Fruit fly (Drosophila melanogaster) whole organism, embryonic: Measurements from ENCODE around the gene SkpC.

Source experiments
- ATbp ChIP-seq: fragments of 200-800 bp; sonication (Bioruptor generic); optimal IDR thresholded peaks from 2 replicates; lab custom pipeline; 2017; ENCODE audit warnings: missing biosample characterization, mild to moderate bottlenecking, missing genetic modification characterization, missing genetic modification reagents
- Asciz ChIP-seq: fragments of 200-800 bp; sonication (Bioruptor generic); optimal IDR thresholded peaks from 2 replicates; lab custom pipeline; 2017; ENCODE audit warnings: missing biosample characterization, mild to moderate bottlenecking, missing genetic modification characterization, missing genetic modification reagents
- Bgb ChIP-seq: fragments of 200-800 bp; sonication (Bioruptor generic); IDR thresholded peaks from 2 replicates; pipeline ENCODE4 v1.3.6; 2022; ENCODE audit warnings: missing biosample characterization, missing genetic modification characterization; ENCODE audit not compliant: partially characterized antibody
- CG11695 ChIP-seq: fragments of 200-800 bp; sonication (Bioruptor generic); IDR thresholded peaks from 3 replicates; pipeline ENCODE4 v1.3.6; 2022; ENCODE audit warnings: missing biosample characterization, missing genetic modification characterization
- CG12659 ChIP-seq: fragments of 200-800 bp; sonication (Bioruptor generic); optimal IDR thresholded peaks from 3 replicates; lab custom pipeline; 2017; ENCODE audit warnings: mild to moderate bottlenecking, missing biosample characterization, missing genetic modification reagents, missing genetic modification characterization
- CG18476 ChIP-seq: fragments of 200-800 bp; sonication (Bioruptor generic); optimal IDR thresholded peaks from 2 replicates; lab custom pipeline; 2016; ENCODE audit warnings: missing biosample characterization, mild to moderate bottlenecking, missing genetic modification characterization
- CG2678 ChIP-seq: fragments of 200-800 bp; sonication (Bioruptor generic); optimal IDR thresholded peaks from 3 replicates; lab custom pipeline; 2019; ENCODE audit warnings: missing biosample characterization, mild to moderate bottlenecking, missing genetic modification characterization, moderate library complexity
- CG32532 ChIP-seq: fragments of 200-800 bp; sonication (Bioruptor generic); IDR thresholded peaks from 2 replicates; pipeline ENCODE4 v1.3.6; 2022; ENCODE audit warnings: missing biosample characterization, missing genetic modification characterization
- CG3726 ChIP-seq: fragments of 200-800 bp; sonication (Bioruptor generic); IDR thresholded peaks from 3 replicates; pipeline ENCODE4, ENCODE4 v1.3.6; 2022; ENCODE audit warnings: missing biosample characterization, missing genetic modification characterization
- CG3995 ChIP-seq: fragments of 200-800 bp; sonication (Bioruptor generic); optimal IDR thresholded peaks from 3 replicates; lab custom pipeline; 2016; ENCODE audit warnings: missing biosample characterization, missing genetic modification characterization
- CG43689 ChIP-seq: fragments of 200-800 bp; sonication (Bioruptor generic); IDR thresholded peaks from 2 replicates; pipeline ENCODE4 v1.3.6; 2022; ENCODE audit warnings: missing biosample characterization, missing genetic modification characterization
- CG4707 ChIP-seq: fragments of 200-800 bp; sonication (Bioruptor generic); optimal IDR thresholded peaks from 2 replicates; lab custom pipeline; 2018; ENCODE audit warnings: missing biosample characterization, mild to moderate bottlenecking, missing genetic modification characterization, moderate library complexity
- CG6689 ChIP-seq: fragments of 200-800 bp; sonication (Bioruptor generic); IDR thresholded peaks from 2 replicates; pipeline ENCODE4 v1.3.6; 2022; ENCODE audit warnings: missing biosample characterization, missing genetic modification characterization
- CG6765 ChIP-seq: fragments of 200-800 bp; sonication (Bioruptor generic); optimal IDR thresholded peaks from 3 replicates; lab custom pipeline; 2017; ENCODE audit warnings: missing biosample characterization, mild to moderate bottlenecking, missing genetic modification characterization
- CG7839 ChIP-seq: fragments of 200-800 bp; sonication (Bioruptor generic); optimal IDR thresholded peaks from 3 replicates; lab custom pipeline; 2018; ENCODE audit warnings: missing biosample characterization, mild to moderate bottlenecking, missing genetic modification characterization, moderate library complexity
- CG7928 ChIP-seq: fragments of 200-800 bp; sonication (Bioruptor generic); optimal IDR thresholded peaks from 2 replicates; lab custom pipeline; 2017; ENCODE audit warnings: missing biosample characterization, mild to moderate bottlenecking, missing genetic modification characterization
- CG7987 ChIP-seq: fragments of 200-800 bp; sonication (Bioruptor generic); optimal IDR thresholded peaks from 2 replicates; lab custom pipeline; 2018; ENCODE audit warnings: missing biosample characterization, mild to moderate bottlenecking, missing genetic modification characterization, moderate library complexity
- CG8359 ChIP-seq: fragments of 200-800 bp; sonication (Bioruptor generic); optimal IDR thresholded peaks from 2 replicates; lab custom pipeline; 2017; ENCODE audit warnings: missing biosample characterization, mild to moderate bottlenecking, missing genetic modification characterization, borderline replicate concordance
- CTCF ChIP-seq: fragments of 200-800 bp; sonication (Bioruptor generic); optimal IDR thresholded peaks from 2 replicates; lab custom pipeline; 2017; ENCODE audit warnings: missing biosample characterization, mild to moderate bottlenecking, missing genetic modification characterization, moderate library complexity
- Chrac-16 ChIP-seq: fragments of 200-800 bp; sonication (Bioruptor generic); optimal IDR thresholded peaks from 3 replicates; lab custom pipeline; 2016; ENCODE audit warnings: missing biosample characterization, missing genetic modification characterization
- Fer3 ChIP-seq: fragments of 200-800 bp; sonication (Bioruptor generic); optimal IDR thresholded peaks from 2 replicates; lab custom pipeline; 2018; ENCODE audit warnings: missing biosample characterization, mild to moderate bottlenecking, missing genetic modification characterization, moderate library complexity
- H15 ChIP-seq: fragments of 200-800 bp; sonication (Bioruptor generic); IDR thresholded peaks from 3 replicates; pipeline ENCODE4 v1.3.6; 2022; ENCODE audit warnings: missing biosample characterization, missing genetic modification characterization
- Hmr ChIP-seq: fragments of 200-800 bp; sonication (Bioruptor generic); optimal IDR thresholded peaks from 3 replicates; lab custom pipeline; 2017; ENCODE audit warnings: mild to moderate bottlenecking, missing biosample characterization, missing genetic modification reagents, missing genetic modification characterization
- NC2α ChIP-seq: fragments of 200-800 bp; sonication (Bioruptor generic); optimal IDR thresholded peaks from 2 replicates; lab custom pipeline; 2016; ENCODE audit warnings: missing biosample characterization, missing genetic modification characterization
- NC2β ChIP-seq: fragments of 200-800 bp; sonication (Bioruptor generic); optimal IDR thresholded peaks from 2 replicates; lab custom pipeline; 2016; ENCODE audit warnings: missing biosample characterization, missing genetic modification characterization
- NfI ChIP-seq: fragments of 200-800 bp; sonication (Bioruptor generic); optimal IDR thresholded peaks from 3 replicates; lab custom pipeline; 2018; ENCODE audit warnings: missing biosample characterization, mild to moderate bottlenecking, missing genetic modification characterization, moderate library complexity
- Oaz ChIP-seq: fragments of 200-800 bp; sonication (Bioruptor generic); IDR thresholded peaks from 2 replicates; pipeline ENCODE4 v1.3.6; 2022; ENCODE audit warnings: missing biosample characterization, missing genetic modification characterization
- Taf1 ChIP-seq: fragments of 200-800 bp; sonication (Bioruptor generic); IDR thresholded peaks from 2 replicates; pipeline ENCODE4 v1.3.6; 2022; ENCODE audit warnings: missing biosample characterization, missing genetic modification characterization
- ase ChIP-seq: fragments of 200-800 bp; sonication (Bioruptor generic); IDR thresholded peaks from 3 replicates; pipeline ENCODE4 v1.3.6; 2022; ENCODE audit warnings: missing biosample characterization, missing genetic modification characterization
- bsh ChIP-seq, 2 experiments: fragments of 200-800 bp; sonication (Bioruptor generic); optimal IDR thresholded peaks; 2 replicates each; lab custom pipeline; 2017 to 2018; ENCODE audit warnings: mild to moderate bottlenecking in 2 of 2, missing biosample characterization in 2 of 2, missing genetic modification characterization in 2 of 2, moderate library complexity in 1 of 2
- emc ChIP-seq: fragments of 200-800 bp; sonication (Bioruptor generic); optimal IDR thresholded peaks from 2 replicates; lab custom pipeline; 2016; ENCODE audit warnings: missing biosample characterization, missing genetic modification characterization
- eve ChIP-seq, 2 experiments: fragments of >200 bp; optimal IDR thresholded peaks; 2 replicates each; lab custom pipeline; 2017; ENCODE audit warnings: missing biosample characterization in 2 of 2, missing genetic modification characterization in 2 of 2
- fd102C ChIP-seq: fragments of 200-800 bp; sonication (Bioruptor generic); optimal IDR thresholded peaks from 2 replicates; lab custom pipeline; 2018; ENCODE audit warnings: missing biosample characterization, mild to moderate bottlenecking, missing genetic modification characterization, moderate library complexity
- fu2 ChIP-seq: fragments of 200-800 bp; sonication (Bioruptor generic); optimal IDR thresholded peaks from 2 replicates; lab custom pipeline; 2016; ENCODE audit warnings: missing biosample characterization, missing genetic modification characterization
- gem ChIP-seq: fragments of 200-800 bp; sonication (Bioruptor generic); optimal IDR thresholded peaks from 2 replicates; lab custom pipeline; 2019; ENCODE audit warnings: missing biosample characterization, mild to moderate bottlenecking, missing genetic modification characterization, moderate library complexity
- grau ChIP-seq: fragments of 200-800 bp; optimal IDR thresholded peaks from 3 replicates; lab custom pipeline; 2019; ENCODE audit warnings: missing biosample characterization, mild to moderate bottlenecking, missing genetic modification characterization, moderate library complexity
- gro ChIP-seq: fragments of 200-800 bp; sonication (Bioruptor generic); optimal IDR thresholded peaks from 2 replicates; lab custom pipeline; 2016; ENCODE audit warnings: missing biosample characterization, missing genetic modification characterization
- knrl ChIP-seq: fragments of 200-800 bp; sonication (Bioruptor generic); IDR thresholded peaks from 3 replicates; pipeline ENCODE4 v1.3.6; 2022; ENCODE audit warnings: missing biosample characterization, missing genetic modification characterization; ENCODE audit not compliant: partially characterized antibody
- pan ChIP-seq, 4 experiments: fragments of >200 bp in 3 of 4; fragments of 200-800 bp in 1 of 4; sonication (Bioruptor generic) in 1 of 4; optimal IDR thresholded peaks in 3 of 4; IDR thresholded peaks in 1 of 4; 2 replicates each; pipeline versions ENCODE4 v1.3.6 to Lab custom; 2017 to 2022; ENCODE audit warnings: missing biosample characterization in 2 of 4, missing genetic modification characterization in 2 of 4, mixed read lengths in 1 of 4
- prd ChIP-seq, 3 experiments: fragments of >200 bp in 2 of 3; fragments of 200-800 bp in 1 of 3; sonication (Bioruptor generic) in 1 of 3; optimal IDR thresholded peaks in 2 of 3; IDR thresholded peaks in 1 of 3; 2 replicates in 2 of 3; 3 replicates in 1 of 3; pipeline versions ENCODE4 v1.3.6 to Lab custom; 2017 to 2022; ENCODE audit warnings: missing biosample characterization in 1 of 3, missing genetic modification characterization in 1 of 3
- run ChIP-seq: fragments of 200-800 bp; sonication (Bioruptor generic); optimal IDR thresholded peaks from 3 replicates; lab custom pipeline; 2018; ENCODE audit warnings: missing biosample characterization, mild to moderate bottlenecking, missing genetic modification characterization
- schlank ChIP-seq: fragments of 200-800 bp; sonication (Bioruptor generic); optimal IDR thresholded peaks from 2 replicates; lab custom pipeline; 2018; ENCODE audit warnings: missing biosample characterization, mild to moderate bottlenecking, missing genetic modification characterization
- slp2 ChIP-seq: fragments of 200-800 bp; sonication (Bioruptor generic); optimal IDR thresholded peaks from 2 replicates; lab custom pipeline; 2016; ENCODE audit warnings: missing biosample characterization, missing genetic modification characterization
- stc ChIP-seq: fragments of 200-800 bp; sonication (Bioruptor generic); IDR thresholded peaks from 2 replicates; pipeline ENCODE4 v1.3.6; 2022; ENCODE audit warnings: missing biosample characterization, missing genetic modification characterization
- stwl ChIP-seq: fragments of 200-800 bp; sonication (Bioruptor generic); optimal IDR thresholded peaks from 3 replicates; lab custom pipeline; 2018; ENCODE audit warnings: missing biosample characterization, mild to moderate bottlenecking, missing genetic modification characterization, moderate library complexity
- toy ChIP-seq: fragments of 200-800 bp; sonication (Bioruptor generic); IDR thresholded peaks from 2 replicates; pipeline ENCODE4 v1.3.6; 2022; ENCODE audit warnings: missing biosample characterization, missing genetic modification characterization
- tx ChIP-seq: fragments of 200-800 bp; sonication (Bioruptor generic); optimal IDR thresholded peaks from 2 replicates; lab custom pipeline; 2016; ENCODE audit warnings: missing biosample characterization, missing genetic modification characterization
- zen ChIP-seq: fragments of 200-800 bp; sonication (Bioruptor generic); optimal IDR thresholded peaks from 3 replicates; lab custom pipeline; 2018; ENCODE audit warnings: missing biosample characterization, mild to moderate bottlenecking, missing genetic modification characterization, moderate library complexity
- zfh1 ChIP-seq: fragments of 200-800 bp; sonication (Bioruptor generic); IDR thresholded peaks from 3 replicates; pipeline ENCODE4 v1.3.6; 2022; ENCODE audit warnings: missing biosample characterization, missing genetic modification characterization

The SkpC gene

DNA sequence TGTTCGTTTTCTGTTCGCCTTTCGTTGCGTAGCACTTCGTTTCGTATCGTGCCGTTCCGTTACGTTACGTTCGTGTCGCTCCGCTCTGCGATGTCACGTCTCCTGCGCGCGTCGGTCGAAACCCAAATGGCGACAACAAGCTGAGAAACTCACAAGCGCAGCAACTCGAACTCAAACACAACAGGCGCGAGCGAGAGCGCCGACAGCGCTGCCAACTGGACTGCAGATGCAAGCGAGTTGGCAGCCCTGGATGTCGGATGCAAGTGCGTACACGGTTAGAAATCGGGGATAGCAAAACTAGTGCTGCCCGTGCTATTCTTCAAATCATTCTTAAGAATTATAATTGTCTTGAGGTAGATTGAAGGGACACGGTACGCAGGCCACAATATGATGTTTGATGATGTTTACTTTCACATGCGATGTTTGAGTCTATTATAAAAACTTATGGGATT is 32.5 kb downstream of the SkpC start (continued):
- peak; percentile 36 for TF ChIP-seq fu2 (GFP tag; lab: Kevin White, UChicago)
- TF ChIP-seq stwl (tag; lab: Kevin White, UChicago) = peak; percentile 98
- TF ChIP-seq knrl (GFP tag; lab: Robert Waterston, UW) = peak; percentile 50; the same call in 2 of the 3 replicates
- no peak for TF ChIP-seq eve (GFP tag; optimal IDR thresholded peaks at IDR 0.05; lab: Kevin White, UChicago)
- peak; percentile 76 for TF ChIP-seq CG12659
- no peak for TF ChIP-seq Asciz
- TF ChIP-seq Chrac-16 = peak; percentile 74
- peak; percentile 65 for TF ChIP-seq Hmr (GFP tag; lab: Kevin White, UChicago)
- no peak for TF ChIP-seq fd102C (GFP tag; lab: Kevin White, UChicago)
- peak; percentile 11 for TF ChIP-seq emc (GFP tag; lab: Kevin White, UChicago)
- peak; percentile 60 for TF ChIP-seq slp2 (GFP tag; lab: Kevin White, UChicago)
- peak; percentile 9 for TF ChIP-seq CG4707 (GFP tag; lab: Kevin White, UChicago)
- TF ChIP-seq bsh (GFP tag; optimal IDR thresholded peaks at IDR 0.05; lab: Kevin White, UChicago) = peak; percentile 9 to 65
- TF ChIP-seq CG7987 (GFP tag; lab: Kevin White, UChicago) = peak; percentile 20
- TF ChIP-seq CG43689 = peak; percentile 34; the same call in 1 of the 2 replicates
- TF ChIP-seq CG3995 (GFP tag; lab: Kevin White, UChicago) = no peak
- TF ChIP-seq CG18476 (GFP tag; lab: Kevin White, UChicago) = peak; percentile 64
- TF ChIP-seq CG11695 = peak; percentile 73
- peak; percentile 83 for TF ChIP-seq zfh1 (GFP tag; lab: Robert Waterston, UW)
- TF ChIP-seq CG8359 (GFP tag; lab: Kevin White, UChicago) = peak; percentile 42
- peak; percentile 45 for TF ChIP-seq Fer3
- 0 out of 3 replicates have a peak, but pooled peaks have one; percentile 20 for TF ChIP-seq CG3726
- TF ChIP-seq gem (tag; lab: Kevin White, UChicago) = peak; percentile 74
- peak; percentile 74 for TF ChIP-seq NfI (GFP tag; lab: Kevin White, UChicago)
- TF ChIP-seq CG7928 (GFP tag; lab: Kevin White, UChicago) = peak; percentile 41
- TF ChIP-seq CG2678 (tag; lab: Kevin White, UChicago) = peak; percentile 68
- peak; percentile 72 for TF ChIP-seq tx (GFP tag; lab: Kevin White, UChicago)
- peak; percentile 83 for TF ChIP-seq CG32532 (GFP tag; lab: Robert Waterston, UW)
- no peak for TF ChIP-seq Taf1 (GFP tag; lab: Robert Waterston, UW)
- peak; percentile 76 for TF ChIP-seq gro (GFP tag; lab: Kevin White, UChicago)
- peak; percentile 69 for TF ChIP-seq stc
- peak; percentile 8 for TF ChIP-seq CG6765 (GFP tag; lab: Kevin White, UChicago)
- peak; percentile 23 for TF ChIP-seq NC2α (GFP tag; lab: Kevin White, UChicago)
- peak; percentile 64; the same call in 1 of the 2 replicates for TF ChIP-seq CG6689 (GFP tag; lab: Robert Waterston, UW)
- peak; percentile 75 for TF ChIP-seq NC2β (GFP tag; lab: Kevin White, UChicago)
- no peak for TF ChIP-seq pan (optimal IDR thresholded peaks at IDR 0.05; lab: Kevin White, UChicago)
- TF ChIP-seq pan (GFP tag; optimal IDR thresholded peaks at IDR 0.05 in 1 of 2, IDR thresholded peaks at IDR 0.05 in 1 of 2) = peak in 1 of 2 experiments; percentile 82
- peak; percentile 30; the same call in 1 of the 2 replicates for TF ChIP-seq Oaz (GFP tag; lab: Robert Waterston, UW)
- TF ChIP-seq run (tag; lab: Kevin White, UChicago) = peak; percentile 7
- TF ChIP-seq ase (GFP tag; lab: Robert Waterston, UW) = peak; percentile 69
- TF ChIP-seq H15 (GFP tag; lab: Robert Waterston, UW) = peak; percentile 70; the same call in 2 of the 3 replicates
- TF ChIP-seq ATbp (GFP tag; lab: Kevin White, UChicago) = peak; percentile 62
- TF ChIP-seq prd (optimal IDR thresholded peaks at IDR 0.05; lab: Kevin White, UChicago) = no peak
- peak; percentile 85 for TF ChIP-seq prd (GFP tag; IDR thresholded peaks at IDR 0.05; lab: Robert Waterston, UW)
- no peak for TF ChIP-seq toy (GFP tag; lab: Robert Waterston, UW)
- TF ChIP-seq CG7839 (tag; lab: Kevin White, UChicago) = peak; percentile 67
- TF ChIP-seq CTCF (GFP tag; lab: Kevin White, UChicago) = peak; percentile 31
- TF ChIP-seq Bgb = peak; percentile 63
- peak; percentile 65 for TF ChIP-seq grau (tag; lab: Kevin White, UChicago)
- TF ChIP-seq zen (tag; lab: Kevin White, UChicago) = peak; percentile 61
- peak; percentile 49 for TF ChIP-seq schlank (tag; lab: Kevin White, UChicago)
